Fruit fly (Drosophila melanogaster) whole organism, embryonic: Measurements from ENCODE around the gene CG17325.

ENCODE experiments used
- Asciz ChIP-seq: fragments of 200-800 bp; sonication (Bioruptor generic); optimal IDR thresholded peaks from 2 replicates; lab custom pipeline; 2017; ENCODE audit warnings: missing biosample characterization, mild to moderate bottlenecking, missing genetic modification characterization, missing genetic modification reagents
- Bdp1 ChIP-seq: fragments of 200-800 bp; sonication (Bioruptor generic); optimal IDR thresholded peaks from 3 replicates; lab custom pipeline; 2016; ENCODE audit warnings: missing biosample characterization, missing genetic modification characterization
- CG10979 ChIP-seq: fragments of 200-800 bp; sonication (Bioruptor generic); optimal IDR thresholded peaks from 2 replicates; lab custom pipeline; 2018; ENCODE audit warnings: missing biosample characterization, mild to moderate bottlenecking, missing genetic modification characterization, moderate library complexity
- CG11456 ChIP-seq: fragments of 200-800 bp; sonication (Bioruptor generic); IDR thresholded peaks from 3 replicates; pipeline ENCODE4 v1.3.6; 2022; ENCODE audit warnings: missing biosample characterization, missing genetic modification characterization
- CG12104 ChIP-seq: fragments of 200-800 bp; sonication (Bioruptor generic); optimal IDR thresholded peaks from 3 replicates; lab custom pipeline; 2016; ENCODE audit warnings: missing biosample characterization, missing genetic modification characterization
- CG13123 ChIP-seq: fragments of 200-800 bp; sonication (Bioruptor generic); optimal IDR thresholded peaks from 2 replicates; lab custom pipeline; 2016; ENCODE audit warnings: missing biosample characterization, missing genetic modification characterization
- CG15269 ChIP-seq: fragments of 200-800 bp; sonication (Bioruptor generic); optimal IDR thresholded peaks from 2 replicates; lab custom pipeline; 2018; ENCODE audit warnings: missing biosample characterization, mild to moderate bottlenecking, missing genetic modification characterization, moderate library complexity
- CG15479 ChIP-seq: fragments of 200-800 bp; sonication (Bioruptor generic); optimal IDR thresholded peaks from 3 replicates; lab custom pipeline; 2019; ENCODE audit warnings: missing biosample characterization, mild to moderate bottlenecking, missing genetic modification characterization, moderate library complexity
- CG16815 ChIP-seq: fragments of 200-800 bp; sonication (Bioruptor generic); optimal IDR thresholded peaks from 3 replicates; lab custom pipeline; 2017; ENCODE audit warnings: missing biosample characterization, mild to moderate bottlenecking, missing genetic modification characterization
- CG17829 ChIP-seq: fragments of 200-800 bp; optimal IDR thresholded peaks from 2 replicates; lab custom pipeline; 2019; ENCODE audit warnings: missing biosample characterization, mild to moderate bottlenecking, missing genetic modification characterization, moderate library complexity
- CG17912 ChIP-seq: fragments of 200-800 bp; sonication (Bioruptor generic); optimal IDR thresholded peaks from 2 replicates; lab custom pipeline; 2018; ENCODE audit warnings: missing biosample characterization, mild to moderate bottlenecking, missing genetic modification characterization
- CG34422 ChIP-seq: fragments of 200-800 bp; sonication (Bioruptor generic); IDR thresholded peaks from 3 replicates; pipeline ENCODE4 v1.3.6; 2022; ENCODE audit warnings: missing biosample characterization, missing genetic modification characterization
- CG4707 ChIP-seq: fragments of 200-800 bp; sonication (Bioruptor generic); optimal IDR thresholded peaks from 2 replicates; lab custom pipeline; 2018; ENCODE audit warnings: missing biosample characterization, mild to moderate bottlenecking, missing genetic modification characterization, moderate library complexity
- CG4854 ChIP-seq: fragments of 200-800 bp; sonication (Bioruptor generic); optimal IDR thresholded peaks from 2 replicates; lab custom pipeline; 2016; ENCODE audit warnings: missing biosample characterization, missing genetic modification characterization, inconsistent platforms
- CG6175 ChIP-seq: fragments of 200-800 bp; sonication (Bioruptor generic); IDR thresholded peaks from 3 replicates; pipeline ENCODE4 v1.3.6; 2022; ENCODE audit warnings: missing biosample characterization, missing genetic modification characterization
- CG7357 ChIP-seq: fragments of 200-800 bp; sonication (Bioruptor generic); IDR thresholded peaks from 3 replicates; pipeline ENCODE4 v1.3.6; 2022; ENCODE audit warnings: missing biosample characterization, missing genetic modification characterization
- CG7556 ChIP-seq: fragments of 200-800 bp; sonication (Bioruptor generic); optimal IDR thresholded peaks from 2 replicates; lab custom pipeline; 2017; ENCODE audit warnings: missing biosample characterization, mild to moderate bottlenecking, missing genetic modification characterization
- CG8388 ChIP-seq: fragments of 200-800 bp; sonication (Bioruptor generic); optimal IDR thresholded peaks from 2 replicates; lab custom pipeline; 2019; ENCODE audit warnings: missing biosample characterization, mild to moderate bottlenecking, missing genetic modification characterization, moderate library complexity
- CG8944 ChIP-seq: fragments of 200-800 bp; sonication (Bioruptor generic); optimal IDR thresholded peaks from 3 replicates; lab custom pipeline; 2016; ENCODE audit warnings: missing biosample characterization, missing genetic modification characterization
- CG9727 ChIP-seq: fragments of 200-800 bp; sonication (Bioruptor generic); optimal IDR thresholded peaks from 3 replicates; lab custom pipeline; 2017; ENCODE audit warnings: missing biosample characterization, mild to moderate bottlenecking, missing genetic modification characterization
- CG9817 ChIP-seq: fragments of 200-800 bp; sonication (Bioruptor generic); optimal IDR thresholded peaks from 2 replicates; lab custom pipeline; 2018; ENCODE audit warnings: missing biosample characterization, mild to moderate bottlenecking, missing genetic modification characterization, moderate library complexity
- CG9932 ChIP-seq: fragments of 200-800 bp; sonication (Bioruptor generic); IDR thresholded peaks from 2 replicates; pipeline ENCODE4 v1.3.6; 2022; ENCODE audit warnings: missing biosample characterization, missing genetic modification characterization
- CkIIα-i1 ChIP-seq: fragments of 200-800 bp; sonication (Bioruptor generic); IDR thresholded peaks from 2 replicates; pipeline ENCODE4 v1.3.6; 2022; ENCODE audit warnings: missing biosample characterization, missing genetic modification characterization
- E2f2 ChIP-seq: fragments of 200-800 bp; sonication (Bioruptor generic); IDR thresholded peaks from 2 replicates; pipeline ENCODE4 v1.3.6; 2022; ENCODE audit warnings: missing biosample characterization, missing genetic modification characterization
- Ets65A ChIP-seq: fragments of 200-800 bp; sonication (Bioruptor generic); peaks from one replicate; lab custom pipeline; 2016; ENCODE audit warnings: missing biosample characterization, missing genetic modification characterization
- Hmr ChIP-seq: fragments of 200-800 bp; sonication (Bioruptor generic); optimal IDR thresholded peaks from 3 replicates; lab custom pipeline; 2017; ENCODE audit warnings: mild to moderate bottlenecking, missing biosample characterization, missing genetic modification reagents, missing genetic modification characterization
- Hr51 ChIP-seq, 2 experiments: fragments of 200-800 bp; sonication (Bioruptor generic); optimal IDR thresholded peaks; 2 replicates in 1 of 2; 3 replicates in 1 of 2; lab custom pipeline; 2016 to 2018; ENCODE audit warnings: missing biosample characterization in 2 of 2, missing genetic modification characterization in 2 of 2, mild to moderate bottlenecking in 1 of 2, moderate library complexity in 1 of 2
- Hsf ChIP-seq: fragments of 200-800 bp; sonication (Bioruptor generic); optimal IDR thresholded peaks from 3 replicates; lab custom pipeline; 2016; ENCODE audit warnings: missing biosample characterization, missing genetic modification characterization
- Oaz ChIP-seq: fragments of 200-800 bp; sonication (Bioruptor generic); IDR thresholded peaks from 2 replicates; pipeline ENCODE4 v1.3.6; 2022; ENCODE audit warnings: missing biosample characterization, missing genetic modification characterization
- Opbp ChIP-seq: fragments of 200-800 bp; sonication (Bioruptor generic); IDR thresholded peaks from 3 replicates; pipeline ENCODE4 v1.3.6; 2022; ENCODE audit warnings: missing biosample characterization, missing genetic modification characterization; ENCODE audit not compliant: partially characterized antibody
- Scr ChIP-seq: fragments of 200-800 bp; sonication (Bioruptor generic); IDR thresholded peaks from 2 replicates; pipeline ENCODE4 v1.3.6; 2022; ENCODE audit warnings: missing biosample characterization, missing genetic modification characterization; ENCODE audit not compliant: partially characterized antibody
- Vsx1 ChIP-seq: fragments of 200-800 bp; sonication (Bioruptor generic); optimal IDR thresholded peaks from 2 replicates; lab custom pipeline; 2017; ENCODE audit warnings: missing biosample characterization, mild to moderate bottlenecking, missing genetic modification characterization, missing genetic modification reagents
- abd-A ChIP-seq: fragments of 200-800 bp; sonication (Bioruptor generic); optimal IDR thresholded peaks from 3 replicates; lab custom pipeline; 2019; ENCODE audit warnings: missing biosample characterization, mild to moderate bottlenecking, missing genetic modification characterization, moderate library complexity
- amos ChIP-seq: fragments of 200-800 bp; sonication (Bioruptor generic); IDR thresholded peaks from 2 replicates; pipeline ENCODE4 v1.3.6; 2022; ENCODE audit warnings: missing biosample characterization, missing genetic modification characterization; ENCODE audit not compliant: partially characterized antibody
- ap ChIP-seq: fragments of 200-800 bp; sonication (Bioruptor generic); IDR thresholded peaks from 2 replicates; pipeline ENCODE4 v1.3.6; 2022; ENCODE audit warnings: missing biosample characterization, missing genetic modification characterization
- dimm ChIP-seq: fragments of 200-800 bp; sonication (Bioruptor generic); IDR thresholded peaks from 2 replicates; pipeline ENCODE4 v1.3.6; 2022; ENCODE audit warnings: missing biosample characterization, missing genetic modification characterization
- fd64A ChIP-seq: fragments of 200-800 bp; sonication (Bioruptor generic); optimal IDR thresholded peaks from 3 replicates; lab custom pipeline; 2018; ENCODE audit warnings: missing biosample characterization, mild to moderate bottlenecking, missing genetic modification characterization
- fd96Cb ChIP-seq: fragments of 200-800 bp; sonication (Bioruptor generic); optimal IDR thresholded peaks from 2 replicates; lab custom pipeline; 2018; ENCODE audit warnings: missing biosample characterization, mild to moderate bottlenecking, missing genetic modification characterization, moderate library complexity
- gce ChIP-seq: fragments of 200-800 bp; sonication (Bioruptor generic); IDR thresholded peaks from 3 replicates; pipeline ENCODE4 v1.3.6; 2022; ENCODE audit warnings: missing biosample characterization, missing genetic modification characterization
- gsb ChIP-seq: fragments of 200-800 bp; sonication (Bioruptor generic); IDR thresholded peaks from 2 replicates; pipeline ENCODE4 v1.3.6; 2022; ENCODE audit warnings: missing biosample characterization, missing genetic modification characterization
- gsb-n ChIP-seq: fragments of 200-800 bp; sonication (Bioruptor generic); optimal IDR thresholded peaks from 3 replicates; lab custom pipeline; 2018; ENCODE audit warnings: missing biosample characterization, mild to moderate bottlenecking, missing genetic modification characterization
- jigr1 ChIP-seq: fragments of 200-800 bp; sonication (Bioruptor generic); IDR thresholded peaks from 3 replicates; pipeline ENCODE4 v1.3.6; 2022; ENCODE audit warnings: missing biosample characterization, missing genetic modification characterization
- lilli ChIP-seq: fragments of 200-800 bp; sonication (Bioruptor generic); optimal IDR thresholded peaks from 3 replicates; lab custom pipeline; 2016; ENCODE audit warnings: missing biosample characterization, missing genetic modification characterization
- mam ChIP-seq: fragments of 200-800 bp; sonication (Bioruptor generic); optimal IDR thresholded peaks from 3 replicates; lab custom pipeline; 2016; ENCODE audit warnings: missing biosample characterization, missing genetic modification characterization
- nerfin-1 ChIP-seq: fragments of 200-800 bp; sonication (Bioruptor generic); optimal IDR thresholded peaks from 3 replicates; lab custom pipeline; 2019; ENCODE audit warnings: missing biosample characterization, mild to moderate bottlenecking, missing genetic modification characterization, moderate library complexity
- oc ChIP-seq: fragments of 200-800 bp; sonication (Bioruptor generic); optimal IDR thresholded peaks from 2 replicates; lab custom pipeline; 2018; ENCODE audit warnings: missing biosample characterization, mild to moderate bottlenecking, missing genetic modification characterization, moderate library complexity
- org-1 ChIP-seq: fragments of 200-800 bp; sonication (Bioruptor generic); optimal IDR thresholded peaks from 2 replicates; lab custom pipeline; 2017; ENCODE audit warnings: missing biosample characterization, missing genetic modification characterization
- phol ChIP-seq: fragments of 200-800 bp; sonication (Bioruptor generic); optimal IDR thresholded peaks from 3 replicates; lab custom pipeline; 2018; ENCODE audit warnings: missing biosample characterization, mild to moderate bottlenecking, missing genetic modification characterization, moderate library complexity
- rib ChIP-seq: fragments of 200-800 bp; sonication (Bioruptor generic); IDR thresholded peaks from 2 replicates; pipeline ENCODE4 v1.3.6; 2022; ENCODE audit warnings: missing biosample characterization, missing genetic modification characterization
- ro ChIP-seq: fragments of 200-800 bp; sonication (Bioruptor generic); IDR thresholded peaks from 2 replicates; pipeline ENCODE4 v1.3.6; 2022; ENCODE audit warnings: missing biosample characterization, missing genetic modification characterization
- sd ChIP-seq: fragments of 200-800 bp; sonication (Bioruptor generic); optimal IDR thresholded peaks from 3 replicates; lab custom pipeline; 2018; ENCODE audit warnings: missing biosample characterization, mild to moderate bottlenecking, missing genetic modification characterization, moderate library complexity
- sob ChIP-seq: fragments of 200-800 bp; sonication (Bioruptor generic); IDR thresholded peaks from 2 replicates; pipeline ENCODE4 v1.3.6; 2022; ENCODE audit warnings: missing biosample characterization, missing genetic modification characterization

The CG17325 gene

DNA sequence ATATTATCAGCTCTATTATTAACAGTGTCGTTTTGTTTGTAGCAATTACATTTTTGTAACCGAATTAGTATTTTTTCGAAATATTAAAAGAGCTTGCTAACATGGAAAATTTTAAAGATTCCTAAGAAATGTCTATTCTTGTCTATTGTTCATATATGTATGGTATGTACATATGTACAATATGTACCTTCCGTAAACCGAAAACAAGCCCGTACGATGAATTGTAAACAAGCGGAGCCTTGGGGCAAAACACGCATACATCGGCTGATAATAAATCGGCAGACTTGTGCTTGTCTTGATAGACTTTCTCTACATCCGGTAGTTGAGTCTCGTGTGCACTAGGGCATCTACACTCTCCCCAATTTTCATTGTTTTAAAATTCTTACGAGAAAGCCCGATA is 10.4 kb downstream of the CG17325 start (continued):
- TF ChIP-seq Bdp1 (GFP tag; lab: Kevin White, UChicago) (no peak), CG7357 (GFP tag; lab: Robert Waterston, UW) (no peak), CG17912 (GFP tag; lab: Kevin White, UChicago) (no peak), CG9727 (GFP tag; lab: Kevin White, UChicago) (peak; percentile 35), CG8944 (peak; percentile 17), gsb (GFP tag; lab: Robert Waterston, UW) (no peak), Hr51 (GFP tag; optimal IDR thresholded peaks at IDR 0.05; lab: Kevin White, UChicago) (no peak), org-1 (GFP tag; lab: Kevin White, UChicago) (no peak), lilli (no peak), CG34422 (GFP tag; lab: Robert Waterston, UW) (no peak), Scr (no peak), CG12104 (GFP tag; lab: Kevin White, UChicago) (no peak), amos (GFP tag; lab: Robert Waterston, UW) (no peak), CG9817 (tag; lab: Kevin White, UChicago) (peak; percentile 9), Ets65A (GFP tag; lab: Kevin White, UChicago) (no peak), nerfin-1 (tag; lab: Kevin White, UChicago) (peak; percentile 57), fd64A (GFP tag; lab: Kevin White, UChicago) (peak; percentile 78), ro (no peak), fd96Cb (tag; lab: Kevin White, UChicago) (no peak), Hmr (GFP tag; lab: Kevin White, UChicago) (no peak), oc (tag; lab: Kevin White, UChicago) (no peak), gce (GFP tag; lab: Robert Waterston, UW) (peak; percentile 49; the same call in 1 of the 3 replicates), CG9932 (GFP tag; lab: Robert Waterston, UW) (no peak), Hsf (GFP tag; lab: Kevin White, UChicago) (no peak), dimm (GFP tag; lab: Robert Waterston, UW) (no peak), CG6175 (GFP tag; lab: Robert Waterston, UW) (no peak), CG11456 (GFP tag; lab: Robert Waterston, UW) (no peak), Oaz (GFP tag; lab: Robert Waterston, UW) (no peak), Vsx1 (GFP tag; lab: Kevin White, UChicago) (peak; percentile 58), CG13123 (peak; percentile 19), rib (GFP tag; lab: Robert Waterston, UW) (no peak), abd-A (tag; lab: Kevin White, UChicago) (no peak), CG4854 (GFP tag; lab: Kevin White, UChicago) (no peak), sob (GFP tag; lab: Robert Waterston, UW) (peak; percentile 69), CG8388 (peak; percentile 11), CG10979 (tag; lab: Kevin White, UChicago) (peak; percentile 4), E2f2 (GFP tag; lab: Robert Waterston, UW) (no peak), CG17829 (tag; lab: Kevin White, UChicago) (no peak), CG15479 (no peak), mam (GFP tag; lab: Kevin White, UChicago) (no peak), CkIIα-i1 (GFP tag; lab: Robert Waterston, UW) (no peak), ap (GFP tag; lab: Robert Waterston, UW) (no peak), phol (no peak), jigr1 (GFP tag; lab: Robert Waterston, UW) (no peak), CG4707 (GFP tag; lab: Kevin White, UChicago) (peak; percentile 69), sd (tag; lab: Kevin White, UChicago) (no peak), CG15269 (tag; lab: Kevin White, UChicago) (no peak), Opbp (GFP tag; lab: Robert Waterston, UW) (no peak), CG16815 (GFP tag; lab: Kevin White, UChicago) (no peak), CG7556 (GFP tag; lab: Kevin White, UChicago) (peak; percentile 37), gsb-n (tag; lab: Kevin White, UChicago) (peak; percentile 48), Asciz (GFP tag; lab: Kevin White, UChicago) (peak; percentile 71)
